Fruit fly (Drosophila melanogaster): ENCODE measurements around the gene Ten-a.

Gene Ten-a

DNA sequence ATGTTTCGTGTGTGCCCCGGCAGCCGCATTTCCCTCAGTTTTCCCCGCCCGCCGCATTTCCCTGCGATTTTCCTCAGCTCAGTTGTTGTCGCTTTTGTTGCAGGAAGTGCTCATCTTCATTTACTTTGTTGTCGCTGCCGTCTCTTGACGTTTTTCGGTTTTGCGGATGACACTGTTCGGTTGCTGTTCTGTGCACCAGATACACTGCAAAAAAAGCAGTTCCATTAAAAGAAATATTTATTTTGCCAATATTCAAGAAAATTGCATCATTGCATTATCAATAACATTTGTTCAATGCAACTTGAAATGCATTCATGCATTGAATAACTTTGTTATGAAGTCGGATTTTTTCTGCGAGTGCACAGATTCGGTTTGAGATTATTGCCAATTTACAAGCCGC lies 174.1 kb downstream of the Ten-a start (continued):
- TF ChIP-seq gsb-n (tag; optimal IDR thresholded peaks at IDR 0.05) = peak; percentile 57
- TF ChIP-seq NfI (GFP tag; optimal IDR thresholded peaks at IDR 0.05) = no peak
- TF ChIP-seq ssp (GFP tag; IDR thresholded peaks at IDR 0.05) = peak; percentile 18; the same call in 1 of the 2 replicates
- no peak for TF ChIP-seq CG16779 (GFP tag; IDR thresholded peaks at IDR 0.05)
- TF ChIP-seq hth (optimal IDR thresholded peaks at IDR 0.05) = no peak
- no peak for TF ChIP-seq tgo (GFP tag; IDR thresholded peaks at IDR 0.05)
- no peak for TF ChIP-seq ato (GFP tag; IDR thresholded peaks at IDR 0.05; ENCODE audit: partially characterized antibody)
- no peak for TF ChIP-seq Poxn (GFP tag; IDR thresholded peaks at IDR 0.05)
- peak; percentile 1 for TF ChIP-seq emc (GFP tag; optimal IDR thresholded peaks at IDR 0.05)
- TF ChIP-seq CG11085 (GFP tag; IDR thresholded peaks at IDR 0.05) = no peak
- no peak for TF ChIP-seq TFAM (GFP tag; optimal IDR thresholded peaks at IDR 0.05)
- TF ChIP-seq CG6254 (GFP tag; optimal IDR thresholded peaks at IDR 0.05) = peak; percentile 46
- TF ChIP-seq Tbp (GFP tag; optimal IDR thresholded peaks at IDR 0.05) = no peak
- TF ChIP-seq sob (GFP tag; IDR thresholded peaks at IDR 0.05) = no peak
- TF ChIP-seq CG13296 (GFP tag; optimal IDR thresholded peaks at IDR 0.05) = no peak
- TF ChIP-seq CG4404 (GFP tag; IDR thresholded peaks at IDR 0.05) = peak; percentile 62
- no peak for TF ChIP-seq CG3281 (GFP tag; optimal IDR thresholded peaks at IDR 0.05)
- TF ChIP-seq gfzf (GFP tag; optimal IDR thresholded peaks at IDR 0.05) = no peak
- TF ChIP-seq zen (tag; optimal IDR thresholded peaks at IDR 0.05) = peak; percentile 93
- no peak for TF ChIP-seq Lim3 (GFP tag; IDR thresholded peaks at IDR 0.05)
- 0 out of 2 replicates have a peak, but pooled peaks have one; percentile 31 for TF ChIP-seq ttk (GFP tag; IDR thresholded peaks at IDR 0.05)
- TF ChIP-seq Vsx1 (GFP tag; optimal IDR thresholded peaks at IDR 0.05) = peak; percentile 27
- no peak for TF ChIP-seq CkIIα-i1 (GFP tag; IDR thresholded peaks at IDR 0.05)
- TF ChIP-seq Bdp1 (GFP tag; optimal IDR thresholded peaks at IDR 0.05) = peak; percentile 23
- TF ChIP-seq ham (GFP tag; IDR thresholded peaks at IDR 0.05) = no peak
- no peak for TF ChIP-seq fru (optimal IDR thresholded peaks at IDR 0.05)
- TF ChIP-seq vvl (GFP tag; IDR thresholded peaks at IDR 0.05) = peak; percentile 43; the same call in 1 of the 2 replicates
- TF ChIP-seq CG18619 (GFP tag; optimal IDR thresholded peaks at IDR 0.05) = no peak
- TF ChIP-seq CTCF (GFP tag; optimal IDR thresholded peaks at IDR 0.05) = no peak
- no peak for TF ChIP-seq CG15601 (tag; optimal IDR thresholded peaks at IDR 0.05)
- TF ChIP-seq CG7928 (GFP tag; optimal IDR thresholded peaks at IDR 0.05) = no peak
- TF ChIP-seq CG8944 (GFP tag; optimal IDR thresholded peaks at IDR 0.05) = peak; percentile 48
- TF ChIP-seq exex (tag; optimal IDR thresholded peaks at IDR 0.05) = no peak
- no peak for TF ChIP-seq pho (GFP tag; optimal IDR thresholded peaks at IDR 0.05)
- no peak for TF ChIP-seq Hr39 (optimal IDR thresholded peaks at IDR 0.05)
- TF ChIP-seq dimm (GFP tag; IDR thresholded peaks at IDR 0.05) = 0 out of 2 replicates have a peak, but pooled peaks have one; percentile 4
- TF ChIP-seq Camta (GFP tag; optimal IDR thresholded peaks at IDR 0.05) = peak; percentile 27
- TF ChIP-seq CG31224 (GFP tag; IDR thresholded peaks at IDR 0.05) = no peak
- no peak for TF ChIP-seq tna (GFP tag; IDR thresholded peaks at IDR 0.05; ENCODE audit: partially characterized antibody)
- TF ChIP-seq bigmax (GFP tag; optimal IDR thresholded peaks at IDR 0.05) = no peak
- no peak for TF ChIP-seq Fer2 (tag; optimal IDR thresholded peaks at IDR 0.05)
- no peak for TF ChIP-seq lbe (GFP tag; optimal IDR thresholded peaks at IDR 0.05)
- TF ChIP-seq crc (GFP tag; optimal IDR thresholded peaks at IDR 0.05) = no peak
- TF ChIP-seq CG14014 (GFP tag; IDR thresholded peaks at IDR 0.05) = no peak
- no peak for TF ChIP-seq GATAe (GFP tag; conservative IDR thresholded peaks at IDR 0.05)
- TF ChIP-seq CG7745 (tag; optimal IDR thresholded peaks at IDR 0.05) = no peak
- TF ChIP-seq Mes4 (GFP tag; optimal IDR thresholded peaks at IDR 0.05) = peak; percentile 51
- TF ChIP-seq Dip3 (GFP tag; optimal IDR thresholded peaks at IDR 0.05) = no peak
- peak; percentile 23 for TF ChIP-seq PHDP (tag; optimal IDR thresholded peaks at IDR 0.05)
- TF ChIP-seq CG11696 (GFP tag; IDR thresholded peaks at IDR 0.05) = 0 out of 2 replicates have a peak, but pooled peaks have one; percentile 32
- TF ChIP-seq Nf-YC (tag; optimal IDR thresholded peaks at IDR 0.05) = no peak
- TF ChIP-seq Antp (GFP tag; optimal IDR thresholded peaks at IDR 0.05) = peak; percentile 18
- no peak for TF ChIP-seq stwl (tag; optimal IDR thresholded peaks at IDR 0.05)
- TF ChIP-seq sr (GFP tag; IDR thresholded peaks at IDR 0.05) = no peak
